Worm (Caenorhabditis elegans): ENCODE results near the gene Y50D7A.8.

- TF ChIP-seq pha-4 (tag; optimal IDR thresholded peaks at IDR 0.05) (no peak), ztf-16 (tag; optimal IDR thresholded peaks at IDR 0.05) (no peak)
These were observed 50.7 kb downstream of the Y50D7A.8 start, which contains the start of gene Y50D7A.1 for ce11 chrIII:292340-292739.

All from whole organism, late embryonic.